Worm (Caenorhabditis elegans) whole organism, young adult: ENCODE results near the gene clec-54.

ENCODE experiments used
- B0019.2 ChIP-seq: fragments of 200-800 bp; sonication (Bioruptor generic); conservative IDR thresholded peaks from 2 replicates; pipeline ENCODE4 v1.3.6; 2022; ENCODE audit warnings: missing genetic modification reagents, missing genetic modification characterization, missing compliant biosample characterization
- B0035.1 ChIP-seq: sonication (generic microtip); optimal IDR thresholded peaks from 2 replicates; lab custom pipeline; 2016; ENCODE audit warnings: missing genetic modification characterization, mild to moderate bottlenecking, missing compliant biosample characterization, missing genotype, missing genetic modification reagents
- B0261.1 ChIP-seq: sonication (generic microtip); optimal IDR thresholded peaks from 2 replicates; lab custom pipeline; 2016; ENCODE audit warnings: mild to moderate bottlenecking, missing genetic modification characterization, moderate library complexity, missing compliant biosample characterization
- C06A6.2 ChIP-seq: fragments of 200-800 bp; sonication (Bioruptor generic); conservative IDR thresholded peaks from 2 replicates; pipeline ENCODE4 v1.3.6; 2022; ENCODE audit warnings: missing genetic modification characterization, missing compliant biosample characterization
- F23B12.7 ChIP-seq: sonication (generic microtip); optimal IDR thresholded peaks from 2 replicates; lab custom pipeline; 2017; ENCODE audit warnings: missing genetic modification characterization, mild to moderate bottlenecking, missing compliant biosample characterization, antibody characterized with exemption, moderate library complexity; ENCODE audit not compliant: insufficient read depth
- F37B4.10 ChIP-seq: fragments of 200-800 bp; sonication (Bioruptor generic); IDR thresholded peaks from 2 replicates; pipeline ENCODE4 v1.3.6; 2022; ENCODE audit warnings: missing genetic modification characterization, missing compliant biosample characterization
- F57A8.1 ChIP-seq: fragments of 200-800 bp; sonication (Bioruptor generic); optimal IDR thresholded peaks from 2 replicates; lab custom pipeline; 2018; ENCODE audit warnings: mild to moderate bottlenecking, missing genetic modification characterization, moderate library complexity, missing compliant biosample characterization
- Y53F4B.3 ChIP-seq: fragments of 200-800 bp; sonication (Bioruptor generic); IDR thresholded peaks from 2 replicates; pipeline ENCODE4 v1.3.6; 2022; ENCODE audit warnings: missing genetic modification reagents, missing genetic modification characterization, missing compliant biosample characterization
- aptf-2 ChIP-seq: fragments of 200-800 bp; sonication (Bioruptor generic); conservative IDR thresholded peaks from 2 replicates; pipeline ENCODE4 v1.3.6; 2022; ENCODE audit warnings: missing genetic modification reagents, missing genetic modification characterization, missing compliant biosample characterization
- attf-3 ChIP-seq: fragments of 200-800 bp; sonication (Bioruptor generic); conservative IDR thresholded peaks from 2 replicates; pipeline ENCODE4 v1.3.6; 2022; ENCODE audit warnings: missing genetic modification reagents, missing genetic modification characterization, missing compliant biosample characterization
- ceh-100 ChIP-seq: fragments of 200-800 bp; sonication (Bioruptor generic); IDR thresholded peaks from 2 replicates; pipeline ENCODE4 v1.3.6; 2022; ENCODE audit warnings: missing genetic modification reagents, missing genetic modification characterization, missing compliant biosample characterization
- ceh-27 ChIP-seq: fragments of 200-800 bp; sonication (Bioruptor generic); optimal IDR thresholded peaks from 2 replicates; lab custom pipeline; 2018; ENCODE audit warnings: mild to moderate bottlenecking, missing genetic modification characterization, moderate library complexity, missing compliant biosample characterization
- chd-7 ChIP-seq: sonication (generic microtip); optimal IDR thresholded peaks from 2 replicates; lab custom pipeline; 2016; ENCODE audit warnings: mild to moderate bottlenecking, missing genetic modification characterization, moderate library complexity, missing compliant biosample characterization
- efl-1 ChIP-seq: fragments of 150-350 bp; optimal IDR thresholded peaks from 2 replicates; lab custom pipeline; 2014; ENCODE audit warnings: missing biosample characterization, missing genetic modification reagents, missing genetic modification characterization
- egl-44 ChIP-seq: fragments of 200-800 bp; sonication (Bioruptor generic); IDR thresholded peaks from 2 replicates; pipeline ENCODE4 v1.3.6; 2022; ENCODE audit warnings: missing genetic modification reagents, missing genetic modification characterization, missing compliant biosample characterization
- egrh-3 ChIP-seq: fragments of 200-800 bp; sonication (Bioruptor generic); IDR thresholded peaks from 2 replicates; pipeline ENCODE4 v1.3.6; 2022; ENCODE audit warnings: missing genetic modification reagents, missing genetic modification characterization, missing compliant biosample characterization
- gei-17 ChIP-seq: fragments of 200-800 bp; sonication (Bioruptor generic); optimal IDR thresholded peaks from 2 replicates; lab custom pipeline; 2018; ENCODE audit warnings: mild to moderate bottlenecking, missing genetic modification characterization, missing compliant biosample characterization
- hrde-1 ChIP-seq: sonication (generic microtip); optimal IDR thresholded peaks from 2 replicates; lab custom pipeline; 2016; ENCODE audit warnings: missing genetic modification characterization, mild to moderate bottlenecking, missing compliant biosample characterization, moderate library complexity, missing genotype, missing genetic modification reagents, borderline replicate concordance
- lsy-27 ChIP-seq: sonication (generic microtip); optimal IDR thresholded peaks from 2 replicates; lab custom pipeline; 2017; ENCODE audit warnings: missing genetic modification characterization, mild to moderate bottlenecking, missing compliant biosample characterization, antibody characterized with exemption, missing genotype, borderline replicate concordance; ENCODE audit not compliant: insufficient read depth
- madf-6 ChIP-seq: fragments of 200-800 bp; sonication (Bioruptor generic); IDR thresholded peaks from 2 replicates; pipeline ENCODE4 v1.3.6; 2022; ENCODE audit warnings: missing genetic modification reagents, missing genetic modification characterization, missing compliant biosample characterization
- mcd-1 ChIP-seq: fragments of 200-800 bp; sonication (Bioruptor generic); IDR thresholded peaks from 2 replicates; pipeline ENCODE4 v1.3.6; 2022; ENCODE audit warnings: missing genetic modification reagents, missing genetic modification characterization, missing compliant biosample characterization
- mes-4 ChIP-seq: sonication (generic microtip); optimal IDR thresholded peaks from 2 replicates; lab custom pipeline; 2016; ENCODE audit warnings: missing genotype, missing genetic modification characterization, missing compliant biosample characterization
- nfyb-1 ChIP-seq: fragments of 200-800 bp; sonication (Bioruptor generic); IDR thresholded peaks from 2 replicates; pipeline ENCODE4 v1.3.6; 2022; ENCODE audit warnings: missing genetic modification reagents, missing genetic modification characterization, missing compliant biosample characterization
- nhr-80 ChIP-seq: sonication (generic microtip); optimal IDR thresholded peaks from 2 replicates; lab custom pipeline; 2016; ENCODE audit warnings: missing genetic modification characterization, missing compliant biosample characterization
- rcor-1 ChIP-seq: fragments of 200-800 bp; sonication (Bioruptor generic); IDR thresholded peaks from 2 replicates; pipeline ENCODE4 v1.3.6; 2022; ENCODE audit warnings: missing genetic modification reagents, missing genetic modification characterization, missing compliant biosample characterization
- snpc-1.1 ChIP-seq: sonication (generic microtip); optimal IDR thresholded peaks from 2 replicates; lab custom pipeline; 2017; ENCODE audit warnings: missing genetic modification characterization, mild to moderate bottlenecking, missing compliant biosample characterization, antibody characterized with exemption, moderate library complexity, missing genotype, missing genetic modification reagents; ENCODE audit not compliant: insufficient read depth
- snpc-3.4 ChIP-seq: sonication (generic microtip); optimal IDR thresholded peaks from 2 replicates; lab custom pipeline; 2017; ENCODE audit warnings: missing genetic modification characterization, mild to moderate bottlenecking, missing compliant biosample characterization, antibody characterized with exemption, moderate library complexity, missing genotype, missing genetic modification reagents
- snpc-4 ChIP-seq, 5 experiments: fragments of 150-350 bp in 1 of 5; sonication (generic microtip) in 4 of 5; optimal IDR thresholded peaks; 2 replicates each; lab custom pipeline; 2014 to 2018; ENCODE audit warnings: missing genetic modification characterization in 5 of 5, missing biosample characterization in 3 of 5, antibody characterized with exemption in 2 of 5, mild to moderate bottlenecking in 2 of 5, missing compliant biosample characterization in 2 of 5, missing genotype in 2 of 5, moderate library complexity in 2 of 5, missing genetic modification reagents in 1 of 5
- sptf-2 ChIP-seq: fragments of 200-800 bp; sonication (Bioruptor generic); optimal IDR thresholded peaks from 2 replicates; lab custom pipeline; 2018; ENCODE audit warnings: mild to moderate bottlenecking, missing genetic modification characterization, missing compliant biosample characterization
- zfh-2 ChIP-seq: fragments of 200-800 bp; sonication (Bioruptor generic); conservative IDR thresholded peaks from 2 replicates; pipeline ENCODE4 v1.3.6; 2022; ENCODE audit warnings: missing genetic modification reagents, missing genetic modification characterization, missing compliant biosample characterization
- zim-3 ChIP-seq: sonication (generic microtip); optimal IDR thresholded peaks from 2 replicates; lab custom pipeline; 2017; ENCODE audit warnings: mild to moderate bottlenecking, missing genetic modification characterization, moderate library complexity, missing compliant biosample characterization
- ztf-26 ChIP-seq: sonication (generic microtip); optimal IDR thresholded peaks from 2 replicates; lab custom pipeline; 2017; ENCODE audit warnings: missing genetic modification characterization, missing compliant biosample characterization

clec-54 gene

ce11 chrV:14440841-14441240 lies 35.9 kb upstream of the clec-54 start, which contains the start of gene F23B12.4:
TSS of gene F23B12.4 (plus strand) at chrV:14441141.
- TF ChIP-seq ceh-27 (GFP tag; lab: Kevin White, UChicago) (no peak), ceh-100 (GFP tag; lab: Robert Waterston, UW) (no peak), snpc-3.4 (tag; lab: Kevin White, UChicago) (no peak), nhr-80 (tag; lab: Kevin White, UChicago) (no peak), lsy-27 (tag; lab: Kevin White, UChicago) (no peak), F57A8.1 (GFP tag; lab: Kevin White, UChicago) (no peak), B0261.1 (tag; lab: Kevin White, UChicago) (no peak), C06A6.2 (GFP tag; lab: Robert Waterston, UW) (no peak)

ce11 chrV:14446453-14446852 lies 30.2 kb upstream of the clec-54 start:
- TF ChIP-seq rcor-1 (GFP tag; lab: Robert Waterston, UW): no peak
- no peak for TF ChIP-seq egrh-3 (GFP tag; lab: Robert Waterston, UW)
- no peak for TF ChIP-seq B0019.2 (GFP tag; lab: Robert Waterston, UW)
- TF ChIP-seq zfh-2 (GFP tag; lab: Robert Waterston, UW): peak; percentile 56; the same call in 1 of the 2 replicates

- TF ChIP-seq snpc-4 (GFP tag; optimal IDR thresholded peaks at IDR 0.05; lab: Kevin White, UChicago) (no peak), snpc-4 (tag; optimal IDR thresholded peaks at IDR 0.05; lab: Kevin White, UChicago) (peak in 1 of 4 experiments; percentile 6), F37B4.10 (GFP tag; lab: Robert Waterston, UW) (no peak), nhr-80 (tag; lab: Kevin White, UChicago) (peak; percentile 78), attf-3 (GFP tag; lab: Robert Waterston, UW) (peak; percentile 89)
These were observed 29.4 kb upstream of the clec-54 start, which contains the start of the genes dlat-1 and fntb-1 for ce11 chrV:14447240-14447763. TSS of gene dlat-1 (minus strand) at chrV:14447290. TSS of gene fntb-1 (plus strand) at chrV:14447651.

- TF ChIP-seq ztf-26 (tag; lab: Kevin White, UChicago) (peak; percentile 25), mes-4 (tag; lab: Kevin White, UChicago) (no peak)
- TF ChIP-seq, all 124 proteins: peak for 1
These were observed 28.0 kb upstream of the clec-54 start for ce11 chrV:14448669-14449068.

- TF ChIP-seq gei-17 (GFP tag; lab: Kevin White, UChicago): no peak
- no peak for TF ChIP-seq snpc-3.4 (tag; lab: Kevin White, UChicago)
- TF ChIP-seq sptf-2 (GFP tag; lab: Kevin White, UChicago): no peak
- TF ChIP-seq B0019.2 (GFP tag; lab: Robert Waterston, UW): no peak
- TF ChIP-seq B0261.1 (tag; lab: Kevin White, UChicago): no peak
- no peak for TF ChIP-seq chd-7 (tag; lab: Kevin White, UChicago)
- no peak for TF ChIP-seq snpc-1.1 (tag; lab: Kevin White, UChicago)
- TF ChIP-seq Y53F4B.3: no peak
- no peak for TF ChIP-seq B0035.1 (tag; lab: Kevin White, UChicago)
These were observed 27.3 kb upstream of the clec-54 start, which contains the start of gene F23B12.7 for ce11 chrV:14449397-14449796. TSS of gene F23B12.7 (plus strand) at chrV:14449697.

ce11 chrV:14456626-14457025 lies 20.1 kb upstream of the clec-54 start, which contains the start of gene bmk-1:
TSS of gene bmk-1 (minus strand) at chrV:14456984.
- TF ChIP-seq nfyb-1 (GFP tag; lab: Robert Waterston, UW) (no peak), egl-44 (GFP tag; lab: Robert Waterston, UW) (no peak), mcd-1 (peak; percentile 6; the same call in 1 of the 2 replicates), zim-3 (tag; lab: Kevin White, UChicago) (no peak), efl-1 (peak; percentile 21), hrde-1 (tag; lab: Kevin White, UChicago) (no peak), madf-6 (0 out of 2 replicates have a peak, but pooled peaks have one; percentile 32), F23B12.7 (tag; lab: Kevin White, UChicago) (no peak), aptf-2 (GFP tag; lab: Robert Waterston, UW) (0 out of 2 replicates have a peak, but pooled peaks have one; percentile 36)
